Fruit fly (Drosophila melanogaster) whole organism, embryonic: Measurements from ENCODE around the gene CG11634.
A peak's percentile ranks its signal among the peaks of the same experiment; 100 is the strongest.

Source experiments
- Adf1 ChIP-seq: fragments of 200-800 bp; sonication (Bioruptor generic); IDR thresholded peaks from 2 replicates; pipeline ENCODE4 v1.3.6; 2022; ENCODE audit warnings: missing biosample characterization, missing genetic modification characterization
- Atf-2 ChIP-seq: fragments of 200-800 bp; sonication (Bioruptor generic); optimal IDR thresholded peaks from 2 replicates; lab custom pipeline; 2016; ENCODE audit warnings: missing biosample characterization, missing genetic modification characterization
- CG10321 ChIP-seq: fragments of 200-800 bp; sonication (Bioruptor generic); IDR thresholded peaks from 2 replicates; pipeline ENCODE4 v1.3.6; 2022; ENCODE audit warnings: missing biosample characterization, missing genetic modification characterization
- CG10565 ChIP-seq: fragments of 200-800 bp; sonication (Bioruptor generic); optimal IDR thresholded peaks from 3 replicates; lab custom pipeline; 2016; ENCODE audit warnings: missing biosample characterization, mild to moderate bottlenecking, missing genetic modification characterization
- CG11504 ChIP-seq: fragments of 200-800 bp; sonication (Bioruptor generic); optimal IDR thresholded peaks from 3 replicates; lab custom pipeline; 2019; ENCODE audit warnings: missing biosample characterization, mild to moderate bottlenecking, missing genetic modification characterization, moderate library complexity
- CG12299 ChIP-seq: fragments of 200-800 bp; sonication (Bioruptor generic); optimal IDR thresholded peaks from 2 replicates; lab custom pipeline; 2018; ENCODE audit warnings: missing biosample characterization, mild to moderate bottlenecking, missing genetic modification characterization
- CG14965 ChIP-seq: fragments of 200-800 bp; sonication (Bioruptor generic); optimal IDR thresholded peaks from 2 replicates; lab custom pipeline; 2016; ENCODE audit warnings: missing biosample characterization, missing genetic modification characterization, borderline replicate concordance
- CG15514 ChIP-seq: fragments of 200-800 bp; sonication (Bioruptor generic); optimal IDR thresholded peaks from 3 replicates; lab custom pipeline; 2017; ENCODE audit warnings: missing biosample characterization, missing genetic modification characterization, mild to moderate bottlenecking, moderate library complexity, missing genetic modification reagents
- CG18599 ChIP-seq: fragments of 200-800 bp; sonication (Bioruptor generic); optimal IDR thresholded peaks from 3 replicates; lab custom pipeline; 2017; ENCODE audit warnings: missing biosample characterization, missing genetic modification characterization, mild to moderate bottlenecking, moderate library complexity, missing genetic modification reagents
- CG18764 ChIP-seq: fragments of 200-800 bp; sonication (Bioruptor generic); optimal IDR thresholded peaks from 3 replicates; lab custom pipeline; 2016; ENCODE audit warnings: missing biosample characterization, missing genetic modification characterization
- CG3847 ChIP-seq: fragments of 200-800 bp; sonication (Bioruptor generic); IDR thresholded peaks from 2 replicates; pipeline ENCODE4 v1.3.6; 2022; ENCODE audit warnings: missing biosample characterization, missing genetic modification characterization
- CG6254 ChIP-seq: fragments of 200-800 bp; sonication (Bioruptor generic); optimal IDR thresholded peaks from 3 replicates; lab custom pipeline; 2017; ENCODE audit warnings: mild to moderate bottlenecking, missing biosample characterization, missing genetic modification reagents, missing genetic modification characterization
- CG8944 ChIP-seq: fragments of 200-800 bp; sonication (Bioruptor generic); optimal IDR thresholded peaks from 3 replicates; lab custom pipeline; 2016; ENCODE audit warnings: missing biosample characterization, missing genetic modification characterization
- CG9437 ChIP-seq: fragments of 200-800 bp; sonication (Bioruptor generic); optimal IDR thresholded peaks from 2 replicates; lab custom pipeline; 2018; ENCODE audit warnings: missing biosample characterization, mild to moderate bottlenecking, missing genetic modification characterization
- CG9797 ChIP-seq: fragments of 200-800 bp; sonication (Bioruptor generic); optimal IDR thresholded peaks from 3 replicates; lab custom pipeline; 2018; ENCODE audit warnings: missing biosample characterization, mild to moderate bottlenecking, missing genetic modification characterization
- CTCF ChIP-seq: fragments of 200-800 bp; sonication (Bioruptor generic); optimal IDR thresholded peaks from 2 replicates; lab custom pipeline; 2017; ENCODE audit warnings: missing biosample characterization, mild to moderate bottlenecking, missing genetic modification characterization, moderate library complexity
- Dip3 ChIP-seq: fragments of 200-800 bp; sonication (Bioruptor generic); optimal IDR thresholded peaks from 3 replicates; lab custom pipeline; 2016; ENCODE audit warnings: missing biosample characterization, missing genetic modification characterization
- HLHmδ ChIP-seq: fragments of 200-800 bp; sonication (Bioruptor generic); optimal IDR thresholded peaks from 2 replicates; lab custom pipeline; 2018; ENCODE audit warnings: missing biosample characterization, mild to moderate bottlenecking, missing genetic modification characterization, moderate library complexity
- Lhr ChIP-seq: fragments of 200-800 bp; sonication (Bioruptor generic); optimal IDR thresholded peaks from 3 replicates; lab custom pipeline; 2017; ENCODE audit warnings: mild to moderate bottlenecking, missing biosample characterization, missing genetic modification reagents, missing genetic modification characterization
- Myb ChIP-seq: fragments of 200-800 bp; sonication (Bioruptor generic); optimal IDR thresholded peaks from 2 replicates; lab custom pipeline; 2016; ENCODE audit warnings: missing biosample characterization, missing genetic modification characterization
- NFAT ChIP-seq: fragments of 200-800 bp; sonication (Bioruptor generic); IDR thresholded peaks from 2 replicates; pipeline ENCODE4 v1.3.6; 2022; ENCODE audit warnings: missing biosample characterization, missing genetic modification characterization
- Sin3A ChIP-seq: fragments of >200 bp; optimal IDR thresholded peaks from 2 replicates; lab custom pipeline; 2018
- Sox100B ChIP-seq: fragments of 200-800 bp; sonication (Bioruptor generic); optimal IDR thresholded peaks from 3 replicates; lab custom pipeline; 2018; ENCODE audit warnings: missing biosample characterization, mild to moderate bottlenecking, missing genetic modification characterization
- amos ChIP-seq: fragments of 200-800 bp; sonication (Bioruptor generic); IDR thresholded peaks from 2 replicates; pipeline ENCODE4 v1.3.6; 2022; ENCODE audit warnings: missing biosample characterization, missing genetic modification characterization; ENCODE audit not compliant: partially characterized antibody
- cas ChIP-seq: fragments of 200-800 bp; sonication (Bioruptor generic); IDR thresholded peaks from 2 replicates; pipeline ENCODE4 v1.3.6; 2022; ENCODE audit warnings: missing biosample characterization, missing genetic modification characterization
- chm ChIP-seq: fragments of 200-800 bp; sonication (Bioruptor generic); IDR thresholded peaks from 2 replicates; pipeline ENCODE4 v1.3.6; 2022; ENCODE audit warnings: missing biosample characterization, missing genetic modification characterization
- dysf ChIP-seq: fragments of 200-800 bp; sonication (Bioruptor generic); IDR thresholded peaks from 3 replicates; pipeline ENCODE4 v1.3.6; 2022; ENCODE audit warnings: missing biosample characterization, missing genetic modification characterization
- h ChIP-seq: fragments of >200 bp; optimal IDR thresholded peaks from 2 replicates; lab custom pipeline; 2017
- hkb ChIP-seq, 2 experiments: fragments of 200-800 bp in 1 of 2; fragments of >200 bp in 1 of 2; sonication (Bioruptor generic) in 1 of 2; IDR thresholded peaks in 1 of 2; optimal IDR thresholded peaks in 1 of 2; 2 replicates each; pipeline versions ENCODE4 v1.3.6 to Lab custom; 2017 to 2022; ENCODE audit warnings: missing biosample characterization in 1 of 2, missing genetic modification characterization in 1 of 2
- knrl ChIP-seq: fragments of 200-800 bp; sonication (Bioruptor generic); IDR thresholded peaks from 3 replicates; pipeline ENCODE4 v1.3.6; 2022; ENCODE audit warnings: missing biosample characterization, missing genetic modification characterization; ENCODE audit not compliant: partially characterized antibody
- org-1 ChIP-seq: fragments of 200-800 bp; sonication (Bioruptor generic); optimal IDR thresholded peaks from 2 replicates; lab custom pipeline; 2017; ENCODE audit warnings: missing biosample characterization, missing genetic modification characterization
- pfk ChIP-seq: fragments of 200-800 bp; sonication (Bioruptor generic); optimal IDR thresholded peaks from 2 replicates; lab custom pipeline; 2018; ENCODE audit warnings: missing biosample characterization, mild to moderate bottlenecking, missing genetic modification characterization, moderate library complexity
- row ChIP-seq: fragments of 200-800 bp; sonication (Bioruptor generic); IDR thresholded peaks from 3 replicates; pipeline ENCODE4 v1.3.6; 2022; ENCODE audit warnings: missing biosample characterization, missing genetic modification characterization
- sisA ChIP-seq: fragments of 200-800 bp; sonication (Bioruptor generic); IDR thresholded peaks from 2 replicates; pipeline ENCODE4 v1.3.6; 2022; ENCODE audit warnings: missing biosample characterization, missing genetic modification characterization

The CG11634 gene

DNA sequence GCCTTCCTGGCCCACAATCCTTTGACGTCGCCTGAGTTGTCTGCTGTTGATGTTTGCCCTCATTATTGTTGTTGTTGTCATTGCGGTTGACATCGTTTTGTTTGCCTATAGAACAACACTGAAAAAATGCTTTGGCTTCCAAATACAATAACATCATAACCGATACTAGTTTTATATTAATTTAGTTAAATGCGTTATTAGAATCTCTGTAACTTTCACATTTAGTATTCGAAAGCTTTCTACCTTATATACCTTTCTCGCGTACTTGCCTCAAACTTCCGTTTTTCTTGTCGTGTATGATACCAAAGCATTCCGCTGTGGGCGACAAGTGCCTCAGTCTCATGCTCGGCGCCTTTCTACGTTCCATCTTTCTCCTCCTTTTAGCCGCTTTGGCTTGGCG is 17.4 kb downstream of the CG11634 start (continued):
- no peak for TF ChIP-seq knrl
- TF ChIP-seq CG10321 (GFP tag; lab: Robert Waterston, UW): no peak
- no peak for TF ChIP-seq chm (GFP tag; lab: Robert Waterston, UW)
- no peak for TF ChIP-seq Myb (GFP tag; lab: Kevin White, UChicago)
- no peak for TF ChIP-seq CG8944
- no peak for TF ChIP-seq pfk
- no peak for TF ChIP-seq CG9797 (GFP tag; lab: Kevin White, UChicago)
- TF ChIP-seq HLHmδ (GFP tag; lab: Kevin White, UChicago): no peak
- TF ChIP-seq row (GFP tag; lab: Robert Waterston, UW): peak; percentile 37; the same call in 1 of the 3 replicates
- no peak for TF ChIP-seq CG3847 (GFP tag; lab: Robert Waterston, UW)
- TF ChIP-seq Dip3 (GFP tag; lab: Kevin White, UChicago): no peak
- TF ChIP-seq cas (GFP tag; lab: Robert Waterston, UW): no peak
- TF ChIP-seq dysf (GFP tag; lab: Robert Waterston, UW): peak; percentile 43; the same call in 1 of the 3 replicates
- TF ChIP-seq CG6254 (GFP tag; lab: Kevin White, UChicago): no peak
- no peak for TF ChIP-seq Sox100B
- no peak for TF ChIP-seq CG14965 (GFP tag; lab: Kevin White, UChicago)
- TF ChIP-seq CG18764 (GFP tag; lab: Kevin White, UChicago): no peak
- TF ChIP-seq sisA (GFP tag; lab: Robert Waterston, UW): 0 out of 2 replicates have a peak, but pooled peaks have one; percentile 25
- no peak for TF ChIP-seq h
- TF ChIP-seq org-1 (GFP tag; lab: Kevin White, UChicago): no peak
- TF ChIP-seq CG9437 (GFP tag; lab: Kevin White, UChicago): no peak
- TF ChIP-seq CG10565 (GFP tag; lab: Kevin White, UChicago): no peak
- TF ChIP-seq Sin3A (lab: Kevin White, UChicago): no peak
- peak; percentile 24 for TF ChIP-seq CG15514 (GFP tag; lab: Kevin White, UChicago)
- no peak for TF ChIP-seq Atf-2 (GFP tag; lab: Kevin White, UChicago)
- TF ChIP-seq Lhr (GFP tag; lab: Kevin White, UChicago): no peak
- no peak for TF ChIP-seq CG11504
- TF ChIP-seq CTCF (GFP tag; lab: Kevin White, UChicago): no peak
- TF ChIP-seq hkb (optimal IDR thresholded peaks at IDR 0.05; lab: Kevin White, UChicago): no peak
- TF ChIP-seq hkb (GFP tag; IDR thresholded peaks at IDR 0.05; lab: Robert Waterston, UW): no peak
- TF ChIP-seq NFAT: no peak
- no peak for TF ChIP-seq CG12299 (tag; lab: Kevin White, UChicago)
- TF ChIP-seq Adf1 (GFP tag; lab: Robert Waterston, UW): no peak
- TF ChIP-seq amos (GFP tag; lab: Robert Waterston, UW): no peak
- peak; percentile 64 for TF ChIP-seq CG18599 (GFP tag; lab: Kevin White, UChicago)
